Fruit fly (Drosophila melanogaster): ENCODE measurements around the gene CG46281.

CG46281 gene

DNA sequence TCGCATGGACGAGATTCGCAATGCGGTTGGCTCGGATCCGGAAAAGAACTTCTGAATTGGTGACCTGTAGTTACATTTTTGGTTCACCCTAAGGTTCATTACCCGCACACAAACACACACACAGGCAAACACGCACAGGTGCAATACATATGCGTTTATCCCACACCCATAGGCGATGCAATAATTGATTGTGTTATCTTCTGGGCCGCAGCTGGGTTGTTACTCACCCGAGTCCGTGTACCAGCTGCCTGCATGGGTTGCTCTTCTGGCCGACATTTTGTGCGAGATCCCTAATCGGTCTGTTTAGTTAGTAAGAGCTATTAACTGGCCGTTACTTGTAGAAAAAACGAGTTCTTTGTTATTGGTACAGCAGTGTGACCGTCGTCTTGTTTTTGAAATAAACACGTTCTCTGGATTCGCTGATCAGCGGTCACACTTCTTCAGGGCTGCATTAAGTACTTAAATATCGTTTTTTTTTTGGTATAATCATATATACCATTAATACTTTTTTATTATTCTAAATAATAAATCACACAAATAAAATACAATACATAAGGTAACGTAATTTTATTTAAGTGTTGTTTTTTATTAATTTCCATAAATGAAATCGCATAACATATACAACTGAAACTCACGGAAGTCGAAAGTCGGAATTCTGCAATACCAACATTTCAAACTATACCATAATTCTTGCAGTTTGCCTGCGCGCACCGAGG lies 19.0 kb downstream of the CG46281 start, which contains the start of gene CG8031 (continued):
- TF ChIP-seq CG8281 (tag; optimal IDR thresholded peaks at IDR 0.05) (no peak), CG34224 (GFP tag; IDR thresholded peaks at IDR 0.05; ENCODE audit: partially characterized antibody) (peak; percentile 28; the same call in 2 of the 3 replicates), gfzf (GFP tag; optimal IDR thresholded peaks at IDR 0.05) (peak; percentile 82), HmgZ (tag; optimal IDR thresholded peaks at IDR 0.05) (no peak), CG14710 (tag; optimal IDR thresholded peaks at IDR 0.05) (peak; percentile 83), Ets97D (GFP tag; optimal IDR thresholded peaks at IDR 0.05) (peak; percentile 16), Hsf (GFP tag; optimal IDR thresholded peaks at IDR 0.05) (no peak), wdn (GFP tag; IDR thresholded peaks at IDR 0.05) (no peak), CG16779 (GFP tag; IDR thresholded peaks at IDR 0.05) (no peak), ERR (GFP tag; optimal IDR thresholded peaks at IDR 0.05) (no peak), Vsx1 (GFP tag; optimal IDR thresholded peaks at IDR 0.05) (no peak), CG9727 (GFP tag; optimal IDR thresholded peaks at IDR 0.05) (no peak), CG16815 (GFP tag; optimal IDR thresholded peaks at IDR 0.05) (no peak), hth (optimal IDR thresholded peaks at IDR 0.05) (no peak), D19B (GFP tag; optimal IDR thresholded peaks at IDR 0.05) (no peak), CG11723 (GFP tag; optimal IDR thresholded peaks at IDR 0.05) (no peak), row (GFP tag; IDR thresholded peaks at IDR 0.05) (peak; percentile 38; the same call in 1 of the 3 replicates), Dll (GFP tag; IDR thresholded peaks at IDR 0.05; ENCODE audit: partially characterized antibody) (0 out of 4 replicates have a peak, but pooled peaks have one; percentile 17), CG6654 (GFP tag; optimal IDR thresholded peaks at IDR 0.05) (no peak), D (optimal IDR thresholded peaks at IDR 0.05) (no peak), D (GFP tag; optimal IDR thresholded peaks at IDR 0.05) (no peak), CG17912 (GFP tag; optimal IDR thresholded peaks at IDR 0.05) (no peak), abd-A (tag; optimal IDR thresholded peaks at IDR 0.05) (no peak), pzg (GFP tag; optimal IDR thresholded peaks at IDR 0.05) (peak; percentile 62), CG11696 (GFP tag; IDR thresholded peaks at IDR 0.05) (no peak), CG1233 (GFP tag; optimal IDR thresholded peaks at IDR 0.05) (no peak), Side (GFP tag; optimal IDR thresholded peaks at IDR 0.05) (no peak), ap (GFP tag; IDR thresholded peaks at IDR 0.05) (no peak), cg (GFP tag; optimal IDR thresholded peaks at IDR 0.05) (peak; percentile 97), trem (tag; optimal IDR thresholded peaks at IDR 0.05) (peak; percentile 26), CG9797 (GFP tag; optimal IDR thresholded peaks at IDR 0.05) (peak; percentile 97), CG18476 (GFP tag; optimal IDR thresholded peaks at IDR 0.05) (no peak), CG14965 (GFP tag; optimal IDR thresholded peaks at IDR 0.05; ENCODE audit: borderline replicate concordance) (no peak), CG1792 (GFP tag; optimal IDR thresholded peaks at IDR 0.05) (no peak), ro (GFP tag; IDR thresholded peaks at IDR 0.05) (no peak), Scr (GFP tag; IDR thresholded peaks at IDR 0.05; ENCODE audit: partially characterized antibody) (no peak), Optix (GFP tag; IDR thresholded peaks at IDR 0.05) (no peak), sisA (GFP tag; IDR thresholded peaks at IDR 0.05) (no peak), CG7556 (GFP tag; optimal IDR thresholded peaks at IDR 0.05) (no peak), chinmo (GFP tag; IDR thresholded peaks at IDR 0.05; ENCODE audit: partially characterized antibody) (peak; percentile 91; the same call in 3 of the 4 replicates), Lpt (GFP tag; optimal IDR thresholded peaks at IDR 0.05) (no peak), CG2712 (tag; optimal IDR thresholded peaks at IDR 0.05) (peak; percentile 17), Opbp (GFP tag; IDR thresholded peaks at IDR 0.05; ENCODE audit: partially characterized antibody) (no peak), Oaz (GFP tag; IDR thresholded peaks at IDR 0.05) (no peak), CG7928 (GFP tag; optimal IDR thresholded peaks at IDR 0.05) (peak; percentile 90), onecut (GFP tag; IDR thresholded peaks at IDR 0.05) (no peak), ci (GFP tag; IDR thresholded peaks at IDR 0.05) (0 out of 3 replicates have a peak, but pooled peaks have one; percentile 5), CG17568 (GFP tag; optimal IDR thresholded peaks at IDR 0.05) (no peak), hkb (optimal IDR thresholded peaks at IDR 0.05) (peak; percentile 24), hkb (GFP tag; IDR thresholded peaks at IDR 0.05) (peak; percentile 29)

Measured in whole organism, embryonic.